Worm (Caenorhabditis elegans): ENCODE measurements around the gene aptf-2.

ce11 chrIV:13412845-13413383 is 2.9 kb downstream of the aptf-2 start, which contains the start of gene gcl-1:
- no peak for TF ChIP-seq flt-1 (GFP tag; IDR thresholded peaks at IDR 0.05)
- TF ChIP-seq ztf-23 (GFP tag; IDR thresholded peaks at IDR 0.05): no peak
- TF ChIP-seq cog-1 (tag; optimal IDR thresholded peaks at IDR 0.05): peak; percentile 28
- TF ChIP-seq tab-1 (GFP tag; IDR thresholded peaks at IDR 0.05): no peak
